Worm (Caenorhabditis elegans) whole organism, L4 larva: ENCODE measurements around the gene ndg-4.

Experiments
- R02D3.7 ChIP-seq: fragments of 150-350 bp; sonication (generic microtip); optimal IDR thresholded peaks from 3 replicates; lab custom pipeline; 2014; ENCODE audit warnings: missing biosample characterization, missing genetic modification characterization
- ama-1 ChIP-seq: fragments of 150-350 bp; optimal IDR thresholded peaks from 2 replicates; lab custom pipeline; 2014; ENCODE audit warnings: inconsistent platforms, mixed read lengths
- ceh-82 ChIP-seq: sonication (generic microtip); optimal IDR thresholded peaks from 2 replicates; lab custom pipeline; 2017; ENCODE audit warnings: missing biosample characterization, missing genetic modification characterization
- lin-13 ChIP-seq: fragments of 150-350 bp; optimal IDR thresholded peaks from 2 replicates; lab custom pipeline; 2014; ENCODE audit warnings: missing biosample characterization, missing genetic modification reagents, missing genetic modification characterization
- nhr-102 ChIP-seq: sonication (generic microtip); optimal IDR thresholded peaks from 2 replicates; lab custom pipeline; 2016; ENCODE audit warnings: mild to moderate bottlenecking, missing genetic modification characterization, moderate library complexity, missing compliant biosample characterization

- TF ChIP-seq ceh-82 (tag; lab: Kevin White, UChicago), result no peak
- TF ChIP-seq ama-1, result no peak
- TF ChIP-seq R02D3.7 (tag; lab: Kevin White, UChicago), result no peak
- no peak for TF ChIP-seq lin-13 (GFP tag; lab: Kevin White, UChicago)
- no peak for TF ChIP-seq nhr-102 (tag; lab: Kevin White, UChicago)
Observed at ce11 chrIII:4448029-4448428, 19.1 kb downstream of the ndg-4 start.
